Fruit fly (Drosophila melanogaster) whole organism, embryonic: Measurements from ENCODE around the gene RtcB.

Experiments
- Antp ChIP-seq: fragments of 200-800 bp; sonication (Bioruptor generic); optimal IDR thresholded peaks from 3 replicates; lab custom pipeline; 2016; ENCODE audit warnings: missing biosample characterization, missing genetic modification characterization
- B-H1 ChIP-seq: fragments of 200-800 bp; sonication (Bioruptor generic); IDR thresholded peaks from 3 replicates; pipeline ENCODE4 v1.3.6; 2022; ENCODE audit warnings: missing biosample characterization, missing genetic modification characterization
- CG11504 ChIP-seq: fragments of 200-800 bp; sonication (Bioruptor generic); optimal IDR thresholded peaks from 3 replicates; lab custom pipeline; 2019; ENCODE audit warnings: missing biosample characterization, mild to moderate bottlenecking, missing genetic modification characterization, moderate library complexity
- CG12104 ChIP-seq: fragments of 200-800 bp; sonication (Bioruptor generic); optimal IDR thresholded peaks from 3 replicates; lab custom pipeline; 2016; ENCODE audit warnings: missing biosample characterization, missing genetic modification characterization
- CG12219 ChIP-seq: fragments of 200-800 bp; sonication (Bioruptor generic); optimal IDR thresholded peaks from 3 replicates; lab custom pipeline; 2018; ENCODE audit warnings: missing biosample characterization, mild to moderate bottlenecking, missing genetic modification characterization
- CG12659 ChIP-seq: fragments of 200-800 bp; sonication (Bioruptor generic); optimal IDR thresholded peaks from 3 replicates; lab custom pipeline; 2017; ENCODE audit warnings: mild to moderate bottlenecking, missing biosample characterization, missing genetic modification reagents, missing genetic modification characterization
- CG15479 ChIP-seq: fragments of 200-800 bp; sonication (Bioruptor generic); optimal IDR thresholded peaks from 3 replicates; lab custom pipeline; 2019; ENCODE audit warnings: missing biosample characterization, mild to moderate bottlenecking, missing genetic modification characterization, moderate library complexity
- CG1602 ChIP-seq: fragments of 200-800 bp; sonication (Bioruptor generic); optimal IDR thresholded peaks from 3 replicates; lab custom pipeline; 2016; ENCODE audit warnings: missing biosample characterization, missing genetic modification characterization
- CG1603 ChIP-seq: fragments of 200-800 bp; sonication (Bioruptor generic); optimal IDR thresholded peaks from 2 replicates; lab custom pipeline; 2019; ENCODE audit warnings: missing biosample characterization, mild to moderate bottlenecking, missing genetic modification characterization, moderate library complexity
- CG17912 ChIP-seq: fragments of 200-800 bp; sonication (Bioruptor generic); optimal IDR thresholded peaks from 2 replicates; lab custom pipeline; 2018; ENCODE audit warnings: missing biosample characterization, mild to moderate bottlenecking, missing genetic modification characterization
- CG18599 ChIP-seq: fragments of 200-800 bp; sonication (Bioruptor generic); optimal IDR thresholded peaks from 3 replicates; lab custom pipeline; 2017; ENCODE audit warnings: missing biosample characterization, missing genetic modification characterization, mild to moderate bottlenecking, moderate library complexity, missing genetic modification reagents
- CG2199 ChIP-seq: fragments of 200-800 bp; sonication (Bioruptor generic); IDR thresholded peaks from 3 replicates; pipeline ENCODE4 v1.3.6; 2022; ENCODE audit warnings: missing biosample characterization, missing genetic modification characterization
- CG2202 ChIP-seq: fragments of 200-800 bp; sonication (Bioruptor generic); optimal IDR thresholded peaks from 2 replicates; lab custom pipeline; 2018; ENCODE audit warnings: missing biosample characterization, mild to moderate bottlenecking, missing genetic modification characterization
- CG3163 ChIP-seq: fragments of 200-800 bp; sonication (Bioruptor generic); optimal IDR thresholded peaks from 3 replicates; lab custom pipeline; 2016; ENCODE audit warnings: missing biosample characterization, missing genetic modification characterization
- CG4282 ChIP-seq: fragments of 200-800 bp; sonication (Bioruptor generic); optimal IDR thresholded peaks from 2 replicates; lab custom pipeline; 2016; ENCODE audit warnings: missing biosample characterization, missing genetic modification characterization
- CG6689 ChIP-seq: fragments of 200-800 bp; sonication (Bioruptor generic); IDR thresholded peaks from 2 replicates; pipeline ENCODE4 v1.3.6; 2022; ENCODE audit warnings: missing biosample characterization, missing genetic modification characterization
- CG7786 ChIP-seq: fragments of 200-800 bp; sonication (Bioruptor generic); optimal IDR thresholded peaks from 2 replicates; lab custom pipeline; 2016; ENCODE audit warnings: missing biosample characterization, missing genetic modification characterization
- CG8290 ChIP-seq, 3 experiments: fragments of 200-800 bp; sonication (Bioruptor generic); optimal IDR thresholded peaks; 2 replicates each; lab custom pipeline; 2016 to 2019; ENCODE audit warnings: missing biosample characterization in 3 of 3, missing genetic modification characterization in 3 of 3, mild to moderate bottlenecking in 2 of 3, moderate library complexity in 1 of 3
- CG8388 ChIP-seq: fragments of 200-800 bp; sonication (Bioruptor generic); optimal IDR thresholded peaks from 2 replicates; lab custom pipeline; 2019; ENCODE audit warnings: missing biosample characterization, mild to moderate bottlenecking, missing genetic modification characterization, moderate library complexity
- CG9437 ChIP-seq: fragments of 200-800 bp; sonication (Bioruptor generic); optimal IDR thresholded peaks from 2 replicates; lab custom pipeline; 2018; ENCODE audit warnings: missing biosample characterization, mild to moderate bottlenecking, missing genetic modification characterization
- Dip3 ChIP-seq: fragments of 200-800 bp; sonication (Bioruptor generic); optimal IDR thresholded peaks from 3 replicates; lab custom pipeline; 2016; ENCODE audit warnings: missing biosample characterization, missing genetic modification characterization
- E2f1 ChIP-seq: fragments of 200-800 bp; sonication (Bioruptor generic); IDR thresholded peaks from 2 replicates; pipeline ENCODE4 v1.3.6; 2022; ENCODE audit warnings: missing biosample characterization, missing genetic modification characterization
- H2.0 ChIP-seq: fragments of 200-800 bp; sonication (Bioruptor generic); IDR thresholded peaks from 2 replicates; pipeline ENCODE4 v1.3.6; 2022; ENCODE audit warnings: missing biosample characterization, missing genetic modification characterization
- Nf-YB ChIP-seq: fragments of 200-800 bp; sonication (Bioruptor generic); optimal IDR thresholded peaks from 3 replicates; lab custom pipeline; 2019; ENCODE audit warnings: missing biosample characterization, mild to moderate bottlenecking, missing genetic modification characterization, moderate library complexity
- Ptx1 ChIP-seq: fragments of 200-800 bp; sonication (Bioruptor generic); IDR thresholded peaks from 2 replicates; pipeline ENCODE4 v1.3.6; 2022; ENCODE audit warnings: missing biosample characterization, missing genetic modification characterization
- Scr ChIP-seq: fragments of 200-800 bp; sonication (Bioruptor generic); IDR thresholded peaks from 2 replicates; pipeline ENCODE4 v1.3.6; 2022; ENCODE audit warnings: missing biosample characterization, missing genetic modification characterization; ENCODE audit not compliant: partially characterized antibody
- Vsx1 ChIP-seq: fragments of 200-800 bp; sonication (Bioruptor generic); optimal IDR thresholded peaks from 2 replicates; lab custom pipeline; 2017; ENCODE audit warnings: missing biosample characterization, mild to moderate bottlenecking, missing genetic modification characterization, missing genetic modification reagents
- ara ChIP-seq: fragments of 200-800 bp; sonication (Bioruptor generic); IDR thresholded peaks from 2 replicates; pipeline ENCODE4 v1.3.6; 2022; ENCODE audit warnings: missing biosample characterization, missing genetic modification characterization
- ase ChIP-seq: fragments of 200-800 bp; sonication (Bioruptor generic); IDR thresholded peaks from 3 replicates; pipeline ENCODE4 v1.3.6; 2022; ENCODE audit warnings: missing biosample characterization, missing genetic modification characterization
- bab2 ChIP-seq: fragments of 200-800 bp; sonication (Bioruptor generic); optimal IDR thresholded peaks from 2 replicates; lab custom pipeline; 2016; ENCODE audit warnings: missing biosample characterization, missing genetic modification characterization
- cad ChIP-seq: fragments of >200 bp; optimal IDR thresholded peaks from 2 replicates; lab custom pipeline; 2017; ENCODE audit warnings: missing biosample characterization, missing genetic modification characterization
- dati ChIP-seq: fragments of 200-800 bp; sonication (Bioruptor generic); IDR thresholded peaks from 2 replicates; pipeline ENCODE4 v1.3.6; 2022; ENCODE audit warnings: missing biosample characterization, missing genetic modification characterization
- dysf ChIP-seq: fragments of 200-800 bp; sonication (Bioruptor generic); IDR thresholded peaks from 3 replicates; pipeline ENCODE4 v1.3.6; 2022; ENCODE audit warnings: missing biosample characterization, missing genetic modification characterization
- esg ChIP-seq: fragments of 200-800 bp; sonication (Bioruptor generic); conservative IDR thresholded peaks from 2 replicates; pipeline ENCODE4 v1.3.6; 2022; ENCODE audit warnings: missing biosample characterization, missing genetic modification characterization
- grau ChIP-seq: fragments of 200-800 bp; optimal IDR thresholded peaks from 3 replicates; lab custom pipeline; 2019; ENCODE audit warnings: missing biosample characterization, mild to moderate bottlenecking, missing genetic modification characterization, moderate library complexity
- her ChIP-seq: fragments of 200-800 bp; sonication (Bioruptor generic); optimal IDR thresholded peaks from 2 replicates; lab custom pipeline; 2016; ENCODE audit warnings: missing biosample characterization, missing genetic modification characterization
- knrl ChIP-seq: fragments of 200-800 bp; sonication (Bioruptor generic); IDR thresholded peaks from 3 replicates; pipeline ENCODE4 v1.3.6; 2022; ENCODE audit warnings: missing biosample characterization, missing genetic modification characterization; ENCODE audit not compliant: partially characterized antibody
- mam ChIP-seq: fragments of 200-800 bp; sonication (Bioruptor generic); optimal IDR thresholded peaks from 3 replicates; lab custom pipeline; 2016; ENCODE audit warnings: missing biosample characterization, missing genetic modification characterization
- pho ChIP-seq: fragments of 200-800 bp; sonication (Bioruptor generic); optimal IDR thresholded peaks from 2 replicates; lab custom pipeline; 2016; ENCODE audit warnings: missing biosample characterization, missing genetic modification characterization
- prd ChIP-seq, 3 experiments: fragments of >200 bp in 2 of 3; fragments of 200-800 bp in 1 of 3; sonication (Bioruptor generic) in 1 of 3; optimal IDR thresholded peaks in 2 of 3; IDR thresholded peaks in 1 of 3; 2 replicates in 2 of 3; 3 replicates in 1 of 3; pipeline versions ENCODE4 v1.3.6 to Lab custom; 2017 to 2022; ENCODE audit warnings: missing biosample characterization in 1 of 3, missing genetic modification characterization in 1 of 3
- row ChIP-seq: fragments of 200-800 bp; sonication (Bioruptor generic); IDR thresholded peaks from 3 replicates; pipeline ENCODE4 v1.3.6; 2022; ENCODE audit warnings: missing biosample characterization, missing genetic modification characterization
- sens ChIP-seq: fragments of 200-800 bp; sonication (Bioruptor generic); peaks from one replicate; lab custom pipeline; 2016; ENCODE audit warnings: missing biosample characterization, missing genetic modification characterization
- slbo ChIP-seq: fragments of 200-800 bp; sonication (Bioruptor generic); IDR thresholded peaks from 2 replicates; pipeline ENCODE4 v1.3.6; 2022; ENCODE audit warnings: missing biosample characterization, missing genetic modification characterization
- sob ChIP-seq: fragments of 200-800 bp; sonication (Bioruptor generic); IDR thresholded peaks from 2 replicates; pipeline ENCODE4 v1.3.6; 2022; ENCODE audit warnings: missing biosample characterization, missing genetic modification characterization
- ssp ChIP-seq: fragments of 200-800 bp; sonication (Bioruptor generic); IDR thresholded peaks from 2 replicates; pipeline ENCODE4 v1.3.6; 2022; ENCODE audit warnings: missing biosample characterization, missing genetic modification characterization
- vnd ChIP-seq: fragments of 200-800 bp; sonication (Bioruptor generic); IDR thresholded peaks from 3 replicates; pipeline ENCODE4 v1.3.6; 2022; ENCODE audit warnings: missing biosample characterization, missing genetic modification characterization; ENCODE audit not compliant: partially characterized antibody

RtcB gene

dm6 chr2L:19423467-19424122 is 6.8 kb upstream of the RtcB start, which contains the start of the genes Alp12 and CG13085 (continued):
- peak; percentile 89 for TF ChIP-seq Dip3 (GFP tag; lab: Kevin White, UChicago)
- peak; percentile 88 for TF ChIP-seq mam
- TF ChIP-seq ara (GFP tag; lab: Robert Waterston, UW) = peak; percentile 95
- TF ChIP-seq CG8290 (GFP tag; optimal IDR thresholded peaks at IDR 0.05; lab: Kevin White, UChicago) = peak; percentile 95
- peak; percentile 86 to 88 for TF ChIP-seq CG8290 (tag; optimal IDR thresholded peaks at IDR 0.05; lab: Kevin White, UChicago)
- peak; percentile 90 for TF ChIP-seq Antp (GFP tag; lab: Kevin White, UChicago)
- peak; percentile 91 for TF ChIP-seq B-H1 (GFP tag; lab: Robert Waterston, UW)
- peak; percentile 70 for TF ChIP-seq CG4282 (GFP tag; lab: Kevin White, UChicago)
- TF ChIP-seq cad (GFP tag; lab: Kevin White, UChicago) = no peak
- TF ChIP-seq CG3163 (GFP tag; lab: Kevin White, UChicago) = peak; percentile 81
- peak; percentile 97 for TF ChIP-seq CG12104 (GFP tag; lab: Kevin White, UChicago)
- peak; percentile 96 for TF ChIP-seq CG9437 (GFP tag; lab: Kevin White, UChicago)
- peak; percentile 90 for TF ChIP-seq Nf-YB (GFP tag; lab: Kevin White, UChicago)
- peak; percentile 100 for TF ChIP-seq CG12659
- peak; percentile 97 for TF ChIP-seq Ptx1 (GFP tag; lab: Robert Waterston, UW)
- peak; percentile 97 for TF ChIP-seq CG11504 (tag; lab: Kevin White, UChicago)
- TF ChIP-seq CG2202 (tag; lab: Kevin White, UChicago) = peak; percentile 93
- TF ChIP-seq CG18599 (GFP tag; lab: Kevin White, UChicago) = peak; percentile 99
- TF ChIP-seq H2.0 (GFP tag; lab: Robert Waterston, UW) = peak; percentile 95
- TF ChIP-seq CG8388 (GFP tag; lab: Kevin White, UChicago) = peak; percentile 97
- TF ChIP-seq pho (GFP tag; lab: Kevin White, UChicago) = peak; percentile 95
- TF ChIP-seq CG12219 (GFP tag; lab: Kevin White, UChicago) = peak; percentile 97
- TF ChIP-seq Vsx1 = peak; percentile 96

dm6 chr2L:19424307-19424902 is 6.0 kb upstream of the RtcB start:
- TF ChIP-seq CG15479 (no peak), sob (GFP tag; lab: Robert Waterston, UW) (0 out of 2 replicates have a peak, but pooled peaks have one; percentile 8), vnd (GFP tag; lab: Robert Waterston, UW) (0 out of 3 replicates have a peak, but pooled peaks have one; percentile 16), esg (GFP tag; lab: Robert Waterston, UW) (no peak), ase (GFP tag; lab: Robert Waterston, UW) (0 out of 3 replicates have a peak, but pooled peaks have one; percentile 20), ara (GFP tag; lab: Robert Waterston, UW) (0 out of 2 replicates have a peak, but pooled peaks have one; percentile 18), pho (GFP tag; lab: Kevin White, UChicago) (peak; percentile 3), grau (peak; percentile 74), CG1603 (tag; lab: Kevin White, UChicago) (peak; percentile 5), bab2 (GFP tag; lab: Kevin White, UChicago) (no peak), CG1602 (GFP tag; lab: Kevin White, UChicago) (no peak), CG17912 (GFP tag; lab: Kevin White, UChicago) (no peak), knrl (GFP tag; lab: Robert Waterston, UW) (no peak), her (GFP tag; lab: Kevin White, UChicago) (no peak), ssp (0 out of 2 replicates have a peak, but pooled peaks have one; percentile 13), row (GFP tag; lab: Robert Waterston, UW) (peak; percentile 13; the same call in 1 of the 3 replicates), CG6689 (GFP tag; lab: Robert Waterston, UW) (0 out of 2 replicates have a peak, but pooled peaks have one; percentile 8), CG2199 (GFP tag; lab: Robert Waterston, UW) (0 out of 3 replicates have a peak, but pooled peaks have one; percentile 19), E2f1 (GFP tag; lab: Robert Waterston, UW) (0 out of 2 replicates have a peak, but pooled peaks have one; percentile 20), prd (optimal IDR thresholded peaks at IDR 0.05; lab: Kevin White, UChicago) (no peak), prd (GFP tag; IDR thresholded peaks at IDR 0.05; lab: Robert Waterston, UW) (0 out of 3 replicates have a peak, but pooled peaks have one; percentile 9), CG7786 (GFP tag; lab: Kevin White, UChicago) (no peak), Scr (no peak), dati (GFP tag; lab: Robert Waterston, UW) (no peak), sens (GFP tag; lab: Kevin White, UChicago) (peak; percentile 82), slbo (peak; percentile 25; the same call in 1 of the 2 replicates), H2.0 (GFP tag; lab: Robert Waterston, UW) (peak; percentile 3; the same call in 1 of the 2 replicates), dysf (GFP tag; lab: Robert Waterston, UW) (peak; percentile 13; the same call in 1 of the 3 replicates)
